Worm (Caenorhabditis elegans) whole organism, L1 larva: ENCODE data around the gene egl-9.

ENCODE experiments used
- C04F5.9 ChIP-seq: sonication (generic microtip); optimal IDR thresholded peaks from 2 replicates; lab custom pipeline; 2016; ENCODE audit warnings: missing genetic modification characterization, missing compliant biosample characterization
- C16A3.4 ChIP-seq: fragments of 150-350 bp; optimal IDR thresholded peaks from 2 replicates; lab custom pipeline; 2014; ENCODE audit warnings: missing biosample characterization, missing genetic modification characterization
- aly-2 ChIP-seq: fragments of 150-350 bp; optimal IDR thresholded peaks from 2 replicates; lab custom pipeline; 2014; ENCODE audit warnings: missing biosample characterization, missing genetic modification characterization
- blmp-1 ChIP-seq: fragments of 150-350 bp; optimal IDR thresholded peaks from 2 replicates; lab custom pipeline; 2014; ENCODE audit warnings: missing biosample characterization, missing genetic modification characterization
- ceh-8 ChIP-seq: fragments of 200-800 bp; sonication (Bioruptor generic); optimal IDR thresholded peaks from 2 replicates; lab custom pipeline; 2018; ENCODE audit warnings: mild to moderate bottlenecking, missing genetic modification characterization, moderate library complexity, missing compliant biosample characterization
- ceh-88 ChIP-seq: fragments of 200-800 bp; sonication (Bioruptor generic); IDR thresholded peaks from 2 replicates; pipeline ENCODE4 v1.3.6; 2022; ENCODE audit warnings: missing genetic modification characterization, missing compliant biosample characterization
- dpl-1 ChIP-seq, 3 experiments: fragments of 150-350 bp in 2 of 3; sonication (generic microtip) in 1 of 3; optimal IDR thresholded peaks; 2 replicates each; lab custom pipeline; 2014 to 2017; ENCODE audit warnings: missing biosample characterization in 3 of 3, missing genetic modification characterization in 3 of 3, missing genetic modification reagents in 3 of 3
- efl-1 ChIP-seq, 4 experiments: fragments of 150-350 bp; optimal IDR thresholded peaks in 3 of 4; peaks in 1 of 4; 1 replicate in 1 of 4; 2 replicates in 3 of 4; lab custom pipeline; 2014; ENCODE audit warnings: missing biosample characterization in 2 of 4, missing genetic modification characterization in 2 of 4, missing genetic modification reagents in 2 of 4
- efl-3 ChIP-seq: fragments of 200-800 bp; sonication (Bioruptor generic); optimal IDR thresholded peaks from 2 replicates; lab custom pipeline; 2018; ENCODE audit warnings: mild to moderate bottlenecking, missing genetic modification characterization, missing compliant biosample characterization
- egl-13 ChIP-seq: sonication (generic microtip); optimal IDR thresholded peaks from 2 replicates; lab custom pipeline; 2016; ENCODE audit warnings: missing genotype, missing genetic modification reagents, missing genetic modification characterization, missing compliant biosample characterization
- elt-3 ChIP-seq, 6 experiments: fragments of 150-350 bp in 1 of 6; sonication (generic microtip); optimal IDR thresholded peaks; 2 replicates each; lab custom pipeline; 2017 to 2018; ENCODE audit warnings: missing biosample characterization in 6 of 6, missing genetic modification characterization in 6 of 6, inconsistent platforms in 1 of 6
- fkh-10 ChIP-seq: sonication (generic microtip); optimal IDR thresholded peaks from 2 replicates; lab custom pipeline; 2017; ENCODE audit warnings: missing biosample characterization, missing genetic modification reagents, missing genetic modification characterization
- fos-1 ChIP-seq: fragments of 150-350 bp; optimal IDR thresholded peaks from 2 replicates; lab custom pipeline; 2014; ENCODE audit warnings: missing biosample characterization, missing genetic modification characterization
- hlh-17 ChIP-seq: fragments of 200-800 bp; sonication (Bioruptor generic); optimal IDR thresholded peaks from 2 replicates; lab custom pipeline; 2018; ENCODE audit warnings: missing genetic modification characterization, mild to moderate bottlenecking, missing compliant biosample characterization, moderate library complexity, borderline replicate concordance
- irx-1 ChIP-seq: sonication (generic microtip); optimal IDR thresholded peaks from 2 replicates; lab custom pipeline; 2016; ENCODE audit warnings: missing genetic modification characterization, missing compliant biosample characterization
- isw-1 ChIP-seq: fragments of 200-800 bp; sonication (Bioruptor generic); IDR thresholded peaks from 2 replicates; pipeline ENCODE4 v1.3.6; 2022; ENCODE audit warnings: missing genetic modification characterization, missing compliant biosample characterization
- lin-14 ChIP-seq: fragments of 200-800 bp; sonication (Bioruptor generic); optimal IDR thresholded peaks from 2 replicates; lab custom pipeline; 2018; ENCODE audit warnings: mild to moderate bottlenecking, missing genetic modification characterization, moderate library complexity, missing compliant biosample characterization
- lir-3 ChIP-seq: sonication (generic microtip); optimal IDR thresholded peaks from 2 replicates; lab custom pipeline; 2016; ENCODE audit warnings: mild to moderate bottlenecking, missing genetic modification characterization, moderate library complexity, missing compliant biosample characterization; ENCODE audit not compliant: poor library complexity
- mdl-1 ChIP-seq, 2 experiments: fragments of 150-350 bp; optimal IDR thresholded peaks; 2 replicates each; lab custom pipeline; 2014 to 2017; ENCODE audit warnings: missing biosample characterization in 2 of 2, missing genetic modification characterization in 2 of 2, inconsistent platforms in 1 of 2
- mep-1 ChIP-seq: fragments of 150-350 bp; optimal IDR thresholded peaks from 2 replicates; lab custom pipeline; 2014; ENCODE audit warnings: missing biosample characterization, missing genetic modification characterization
- nhr-12 ChIP-seq: sonication (generic microtip); optimal IDR thresholded peaks from 2 replicates; lab custom pipeline; 2017; ENCODE audit warnings: missing biosample characterization, missing genetic modification characterization
- nhr-20 ChIP-seq: sonication (generic microtip); optimal IDR thresholded peaks from 2 replicates; lab custom pipeline; 2016; ENCODE audit warnings: mild to moderate bottlenecking, missing genetic modification characterization, missing compliant biosample characterization
- nhr-237 ChIP-seq: fragments of 150-350 bp; optimal IDR thresholded peaks from 2 replicates; lab custom pipeline; 2014; ENCODE audit warnings: missing biosample characterization, missing genetic modification characterization
- nhr-47 ChIP-seq: sonication (generic microtip); optimal IDR thresholded peaks from 2 replicates; lab custom pipeline; 2016; ENCODE audit warnings: mild to moderate bottlenecking, missing genetic modification characterization, moderate library complexity, missing compliant biosample characterization
- nhr-71 ChIP-seq: sonication (generic microtip); optimal IDR thresholded peaks from 2 replicates; lab custom pipeline; 2016; ENCODE audit warnings: mild to moderate bottlenecking, missing genetic modification characterization, moderate library complexity, missing compliant biosample characterization
- nhr-84 ChIP-seq: sonication (generic microtip); optimal IDR thresholded peaks from 2 replicates; lab custom pipeline; 2017; ENCODE audit warnings: missing biosample characterization, missing genetic modification characterization
- nhr-85 ChIP-seq: sonication (generic microtip); peaks from one replicate; lab custom pipeline; 2016; ENCODE audit warnings: missing genetic modification characterization, inconsistent platforms, missing compliant biosample characterization
- nhr-90 ChIP-seq: sonication (generic microtip); optimal IDR thresholded peaks from 2 replicates; lab custom pipeline; 2016; ENCODE audit warnings: mild to moderate bottlenecking, missing genetic modification characterization, missing compliant biosample characterization; ENCODE audit not compliant: poor library complexity
- pax-3 ChIP-seq: fragments of 200-800 bp; sonication (Bioruptor generic); optimal IDR thresholded peaks from 2 replicates; lab custom pipeline; 2018; ENCODE audit warnings: mild to moderate bottlenecking, missing genetic modification characterization, moderate library complexity, missing compliant biosample characterization
- rnt-1 ChIP-seq: sonication (generic microtip); optimal IDR thresholded peaks from 2 replicates; lab custom pipeline; 2016; ENCODE audit warnings: mild to moderate bottlenecking, missing genetic modification characterization, moderate library complexity, missing compliant biosample characterization
- skn-1 ChIP-seq: fragments of 150-350 bp; optimal IDR thresholded peaks from 2 replicates; lab custom pipeline; 2014; ENCODE audit warnings: missing biosample characterization, missing genetic modification characterization
- snu-23 ChIP-seq: sonication (generic microtip); optimal IDR thresholded peaks from 2 replicates; lab custom pipeline; 2016; ENCODE audit warnings: missing genetic modification characterization, missing compliant biosample characterization
- sptf-1 ChIP-seq: fragments of 150-350 bp; optimal IDR thresholded peaks from 2 replicates; lab custom pipeline; 2014; ENCODE audit warnings: missing biosample characterization, missing genetic modification characterization
- swsn-7 ChIP-seq: sonication (generic microtip); optimal IDR thresholded peaks from 2 replicates; lab custom pipeline; 2016; ENCODE audit warnings: missing genetic modification characterization, missing compliant biosample characterization
- tbx-2 ChIP-seq: sonication (generic microtip); optimal IDR thresholded peaks from 2 replicates; lab custom pipeline; 2016; ENCODE audit warnings: missing genetic modification characterization, missing compliant biosample characterization
- tlp-1 ChIP-seq: fragments of 150-350 bp; optimal IDR thresholded peaks from 2 replicates; lab custom pipeline; 2014; ENCODE audit warnings: missing biosample characterization, missing genetic modification characterization
- unc-30 ChIP-seq: sonication (generic microtip); optimal IDR thresholded peaks from 2 replicates; lab custom pipeline; 2017; ENCODE audit warnings: missing biosample characterization, missing genetic modification characterization
- unc-86 ChIP-seq: sonication (generic microtip); optimal IDR thresholded peaks from 2 replicates; lab custom pipeline; 2016; ENCODE audit warnings: missing genetic modification characterization, missing compliant biosample characterization
- vab-15 ChIP-seq: sonication (generic microtip); optimal IDR thresholded peaks from 2 replicates; lab custom pipeline; 2017; ENCODE audit warnings: missing genotype, mild to moderate bottlenecking, missing genetic modification characterization, missing compliant biosample characterization
- xbp-1 ChIP-seq: sonication (generic microtip); optimal IDR thresholded peaks from 2 replicates; lab custom pipeline; 2016; ENCODE audit warnings: missing genetic modification characterization, missing compliant biosample characterization
- zip-4 ChIP-seq: fragments of 200-800 bp; sonication (Bioruptor generic); optimal IDR thresholded peaks from 2 replicates; lab custom pipeline; 2018; ENCODE audit warnings: mild to moderate bottlenecking, missing genetic modification characterization, moderate library complexity, missing compliant biosample characterization
- ztf-11 ChIP-seq, 2 experiments: sonication (generic microtip); optimal IDR thresholded peaks; 2 replicates each; lab custom pipeline; 2016 to 2017; ENCODE audit warnings: missing genetic modification characterization in 2 of 2, missing biosample characterization in 1 of 2, missing compliant biosample characterization in 1 of 2
- ztf-4 ChIP-seq: fragments of 150-350 bp; optimal IDR thresholded peaks from 2 replicates; lab custom pipeline; 2014; ENCODE audit warnings: missing biosample characterization, missing genetic modification characterization

The egl-9 gene

ce11 chrV:10501295-10501694 is 33.0 kb downstream of the egl-9 start, which contains the start of gene C35A5.3:
TSS of gene C35A5.3 (minus strand) at chrV:10501395.
- no peak for TF ChIP-seq pax-3 (tag; lab: Kevin White, UChicago)
- no peak for TF ChIP-seq C04F5.9 (tag; lab: Kevin White, UChicago)
- TF ChIP-seq nhr-237 (tag; lab: Kevin White, UChicago), result no peak
- TF ChIP-seq rnt-1, result no peak
- no peak for TF ChIP-seq nhr-12 (tag; lab: Kevin White, UChicago)
- TF ChIP-seq ztf-11 (tag; optimal IDR thresholded peaks at IDR 0.05; lab: Kevin White, UChicago), result no peak
- no peak for TF ChIP-seq ceh-88 (GFP tag; lab: Robert Waterston, UW)

DNA sequence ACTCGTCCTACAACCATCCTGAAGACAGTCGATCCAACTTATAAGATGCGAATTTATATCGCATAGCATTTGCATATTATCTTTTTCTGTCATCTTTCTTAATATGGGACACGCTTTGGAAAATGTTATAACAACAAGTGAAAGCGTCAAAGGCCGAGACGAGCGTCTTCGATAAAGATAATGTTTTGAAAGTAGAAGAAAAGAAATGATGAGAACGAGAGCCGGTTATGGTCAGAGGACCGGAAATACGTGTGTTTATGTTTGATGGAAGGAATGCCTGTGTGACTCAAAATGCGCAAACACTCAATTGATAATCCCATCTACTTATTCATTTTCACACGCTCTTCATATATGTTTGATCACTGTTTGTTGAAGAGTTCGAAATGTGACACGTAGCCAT is 34.7 kb downstream of the egl-9 start, which contains the start of gene C35A5.11:
TSS of gene C35A5.11 (minus strand) at position 101 of the 400 bp plus-strand sequence.
- TF ChIP-seq blmp-1 (peak; percentile 66), unc-86 (tag; lab: Kevin White, UChicago) (no peak)

DNA sequence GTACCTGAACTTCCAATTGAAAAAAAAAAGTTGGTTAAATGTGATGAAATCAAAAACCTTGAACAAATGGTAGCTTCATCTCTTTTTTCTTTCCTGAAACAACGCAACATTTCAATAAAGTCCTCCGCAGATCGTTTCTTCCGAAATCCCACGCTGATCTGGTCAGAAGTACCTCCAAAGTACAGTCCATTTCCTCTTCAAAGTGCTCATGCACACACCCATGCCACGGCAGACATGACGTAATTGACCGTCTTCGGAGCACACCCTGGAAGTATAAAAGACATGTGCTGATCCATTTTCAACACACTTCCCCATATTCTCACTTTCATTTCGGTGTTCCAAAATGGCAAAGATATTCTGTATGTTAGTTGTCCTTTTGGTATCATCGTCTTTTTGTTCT is 35.6 kb downstream of the egl-9 start, which contains the start of gene C35A5.10:
TSS of gene C35A5.10 (plus strand) at position 301 of the 400 bp plus-strand sequence.
- no peak for TF ChIP-seq nhr-85 (tag; lab: Kevin White, UChicago)
- TF ChIP-seq nhr-237 (tag; lab: Kevin White, UChicago), result no peak
- TF ChIP-seq unc-86 (tag; lab: Kevin White, UChicago), result no peak
- TF ChIP-seq efl-3 (GFP tag; lab: Kevin White, UChicago), result no peak
- no peak for TF ChIP-seq isw-1 (GFP tag; lab: Robert Waterston, UW)
- no peak for TF ChIP-seq nhr-84 (tag; lab: Kevin White, UChicago)
- TF ChIP-seq ceh-8, result no peak
- no peak for TF ChIP-seq C16A3.4 (tag; lab: Kevin White, UChicago)
- no peak for TF ChIP-seq swsn-7 (tag; lab: Kevin White, UChicago)
- TF ChIP-seq egl-13 (tag; lab: Kevin White, UChicago), result no peak
- TF ChIP-seq mdl-1 (tag; optimal IDR thresholded peaks at IDR 0.05; lab: Kevin White, UChicago), result no peak
- TF ChIP-seq blmp-1, result no peak

DNA sequence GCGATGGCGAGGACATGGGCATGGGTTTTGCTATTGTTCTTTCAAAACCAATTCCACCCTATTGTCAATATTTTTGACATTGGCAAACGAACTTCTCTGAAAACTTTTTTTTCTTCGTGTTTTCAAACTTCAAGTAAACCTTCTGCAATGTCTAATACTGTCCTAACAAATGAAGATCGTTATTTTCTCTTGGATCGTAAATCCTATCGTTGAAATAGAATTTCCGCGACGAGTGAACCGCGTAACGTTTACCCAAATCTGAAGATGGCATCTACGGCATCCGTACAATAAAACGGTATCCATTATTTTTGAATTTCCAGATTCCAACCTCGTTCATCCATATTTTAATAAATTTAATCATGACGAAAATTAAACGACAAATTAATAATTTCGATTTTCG is 37.2 kb downstream of the egl-9 start, which contains the start of gene C35A5.5:
TSS of gene C35A5.5 (plus strand) at position 301 of the 400 bp plus-strand sequence.
- TF ChIP-seq nhr-90 (tag; lab: Kevin White, UChicago) (no peak), efl-1 (optimal IDR thresholded peaks at IDR 0.05; lab: Kevin White, UChicago) (no peak), efl-1 (GFP tag; optimal IDR thresholded peaks at IDR 0.05 in 1 of 2; lab: Kevin White, UChicago) (no peak), dpl-1 (GFP tag; optimal IDR thresholded peaks at IDR 0.05; lab: Kevin White, UChicago) (no peak), nhr-85 (tag; lab: Kevin White, UChicago) (no peak), efl-3 (GFP tag; lab: Kevin White, UChicago) (no peak), C16A3.4 (tag; lab: Kevin White, UChicago) (no peak), tbx-2 (tag; lab: Kevin White, UChicago) (no peak), nhr-71 (no peak), elt-3 (tag; optimal IDR thresholded peaks at IDR 0.05; lab: Kevin White, UChicago) (no peak), tlp-1 (tag; lab: Kevin White, UChicago) (no peak), nhr-47 (no peak), unc-30 (tag; lab: Kevin White, UChicago) (no peak), mep-1 (tag; lab: Kevin White, UChicago) (no peak), xbp-1 (tag; lab: Kevin White, UChicago) (no peak), zip-4 (GFP tag; lab: Kevin White, UChicago) (no peak), sptf-1 (tag; lab: Kevin White, UChicago) (no peak), ztf-4 (tag; lab: Kevin White, UChicago) (no peak)

DNA sequence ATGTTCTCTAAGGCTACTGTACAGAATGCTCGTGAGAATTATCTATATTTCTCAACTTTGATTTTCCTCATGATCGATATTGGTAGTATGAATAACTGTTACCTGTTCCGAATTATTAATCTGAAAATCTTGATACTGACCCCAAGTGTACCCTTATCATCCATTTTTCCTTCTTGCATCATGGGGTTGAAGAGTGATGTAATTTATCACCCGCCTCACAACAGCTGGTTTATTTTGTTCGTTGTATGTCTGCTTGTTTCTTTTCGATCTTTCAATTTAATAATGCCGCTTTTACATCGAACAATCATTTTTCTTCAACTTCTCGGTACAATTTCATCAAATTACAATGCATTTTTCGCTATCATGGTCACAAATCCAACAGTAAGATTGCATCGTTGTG is 40.5 kb downstream of the egl-9 start, which contains the start of gene C35A5.6:
TSS of gene C35A5.6 (plus strand) at position 283 of the 400 bp plus-strand sequence.
- no peak for TF ChIP-seq fos-1 (tag; lab: Kevin White, UChicago)
- TF ChIP-seq hlh-17 (GFP tag; lab: Kevin White, UChicago), result no peak
- no peak for TF ChIP-seq elt-3 (tag; optimal IDR thresholded peaks at IDR 0.05; lab: Kevin White, UChicago)
- TF ChIP-seq lir-3 (tag; lab: Kevin White, UChicago), result no peak
- TF ChIP-seq nhr-47, result no peak
- no peak for TF ChIP-seq snu-23 (GFP tag; lab: Kevin White, UChicago)
- TF ChIP-seq isw-1 (GFP tag; lab: Robert Waterston, UW), result no peak
- peak; percentile 4 for TF ChIP-seq skn-1 (tag; lab: Kevin White, UChicago)
- peak; percentile 30 for TF ChIP-seq blmp-1
- TF ChIP-seq swsn-7 (tag; lab: Kevin White, UChicago), result no peak
- peak; percentile 20 for TF ChIP-seq nhr-71
- TF ChIP-seq aly-2 (tag; lab: Kevin White, UChicago), result no peak
- TF ChIP-seq nhr-20 (tag; lab: Kevin White, UChicago), result peak; percentile 5
- no peak for TF ChIP-seq fkh-10 (GFP tag; lab: Kevin White, UChicago)
- TF ChIP-seq nhr-237 (tag; lab: Kevin White, UChicago), result no peak
- peak; percentile 22 for TF ChIP-seq rnt-1
- TF ChIP-seq lin-14, result peak; percentile 30
- no peak for TF ChIP-seq vab-15
- no peak for TF ChIP-seq irx-1 (tag; lab: Kevin White, UChicago)
